Fruit fly (Drosophila melanogaster) whole organism, embryonic: ENCODE results near the gene CG14383.

Experiments used
- Aef1 ChIP-seq: fragments of 200-800 bp; sonication (Bioruptor generic); IDR thresholded peaks from 3 replicates; pipeline ENCODE4 v1.3.6; 2022; ENCODE audit warnings: missing biosample characterization, missing genetic modification characterization
- BEAF-32 ChIP-seq: fragments of 200-800 bp; sonication (Bioruptor generic); optimal IDR thresholded peaks from 3 replicates; lab custom pipeline; 2017; ENCODE audit warnings: missing biosample characterization, missing genetic modification characterization, mild to moderate bottlenecking, moderate library complexity, missing genetic modification reagents
- CG11504 ChIP-seq: fragments of 200-800 bp; sonication (Bioruptor generic); optimal IDR thresholded peaks from 3 replicates; lab custom pipeline; 2019; ENCODE audit warnings: missing biosample characterization, mild to moderate bottlenecking, missing genetic modification characterization, moderate library complexity
- CG12071 ChIP-seq: fragments of 200-800 bp; sonication (Bioruptor generic); optimal IDR thresholded peaks from 3 replicates; lab custom pipeline; 2018; ENCODE audit warnings: missing biosample characterization, mild to moderate bottlenecking, missing genetic modification characterization
- CG12769 ChIP-seq: fragments of 200-800 bp; sonication (Bioruptor generic); optimal IDR thresholded peaks from 2 replicates; lab custom pipeline; 2019; ENCODE audit warnings: missing biosample characterization, mild to moderate bottlenecking, missing genetic modification characterization, moderate library complexity
- CG15514 ChIP-seq: fragments of 200-800 bp; sonication (Bioruptor generic); optimal IDR thresholded peaks from 3 replicates; lab custom pipeline; 2017; ENCODE audit warnings: missing biosample characterization, missing genetic modification characterization, mild to moderate bottlenecking, moderate library complexity, missing genetic modification reagents
- CG1603 ChIP-seq: fragments of 200-800 bp; sonication (Bioruptor generic); optimal IDR thresholded peaks from 2 replicates; lab custom pipeline; 2019; ENCODE audit warnings: missing biosample characterization, mild to moderate bottlenecking, missing genetic modification characterization, moderate library complexity
- CG17361 ChIP-seq: fragments of 200-800 bp; sonication (Bioruptor generic); IDR thresholded peaks from 3 replicates; pipeline ENCODE4 v1.3.6; 2022; ENCODE audit warnings: missing biosample characterization, missing genetic modification characterization
- CG2202 ChIP-seq: fragments of 200-800 bp; sonication (Bioruptor generic); optimal IDR thresholded peaks from 2 replicates; lab custom pipeline; 2018; ENCODE audit warnings: missing biosample characterization, mild to moderate bottlenecking, missing genetic modification characterization
- CG2889 ChIP-seq: fragments of 200-800 bp; sonication (Bioruptor generic); IDR thresholded peaks from 3 replicates; pipeline ENCODE4 v1.3.6; 2022; ENCODE audit warnings: missing biosample characterization, missing genetic modification characterization
- CG30403 ChIP-seq: fragments of 200-800 bp; sonication (Bioruptor generic); optimal IDR thresholded peaks from 3 replicates; lab custom pipeline; 2016; ENCODE audit warnings: missing biosample characterization, missing genetic modification characterization
- CG3065 ChIP-seq: fragments of 200-800 bp; sonication (Bioruptor generic); optimal IDR thresholded peaks from 2 replicates; lab custom pipeline; 2016; ENCODE audit warnings: missing biosample characterization, missing genetic modification characterization
- CG31365 ChIP-seq: fragments of 200-800 bp; sonication (Bioruptor generic); optimal IDR thresholded peaks from 2 replicates; lab custom pipeline; 2018; ENCODE audit warnings: missing biosample characterization, mild to moderate bottlenecking, missing genetic modification characterization
- CG31441 ChIP-seq: fragments of 200-800 bp; sonication (Bioruptor generic); IDR thresholded peaks from 2 replicates; pipeline ENCODE4 v1.3.6; 2022; ENCODE audit warnings: missing biosample characterization, missing genetic modification characterization
- CG32772 ChIP-seq: fragments of 200-800 bp; sonication (Bioruptor generic); IDR thresholded peaks from 2 replicates; pipeline ENCODE4 v1.3.6; 2022; ENCODE audit warnings: missing biosample characterization, missing genetic modification characterization
- CG34376 ChIP-seq: fragments of 200-800 bp; sonication (Bioruptor generic); optimal IDR thresholded peaks from 2 replicates; lab custom pipeline; 2018; ENCODE audit warnings: missing biosample characterization, mild to moderate bottlenecking, missing genetic modification characterization
- CG7556 ChIP-seq: fragments of 200-800 bp; sonication (Bioruptor generic); optimal IDR thresholded peaks from 2 replicates; lab custom pipeline; 2017; ENCODE audit warnings: missing biosample characterization, mild to moderate bottlenecking, missing genetic modification characterization
- CG8290 ChIP-seq, 3 experiments: fragments of 200-800 bp; sonication (Bioruptor generic); optimal IDR thresholded peaks; 2 replicates each; lab custom pipeline; 2016 to 2019; ENCODE audit warnings: missing biosample characterization in 3 of 3, missing genetic modification characterization in 3 of 3, mild to moderate bottlenecking in 2 of 3, moderate library complexity in 1 of 3
- CG8359 ChIP-seq: fragments of 200-800 bp; sonication (Bioruptor generic); optimal IDR thresholded peaks from 2 replicates; lab custom pipeline; 2017; ENCODE audit warnings: missing biosample characterization, mild to moderate bottlenecking, missing genetic modification characterization, borderline replicate concordance
- CG8388 ChIP-seq: fragments of 200-800 bp; sonication (Bioruptor generic); optimal IDR thresholded peaks from 2 replicates; lab custom pipeline; 2019; ENCODE audit warnings: missing biosample characterization, mild to moderate bottlenecking, missing genetic modification characterization, moderate library complexity
- CoRest ChIP-seq: fragments of 200-800 bp; sonication (Bioruptor generic); optimal IDR thresholded peaks from 3 replicates; lab custom pipeline; 2018; ENCODE audit warnings: missing biosample characterization, mild to moderate bottlenecking, missing genetic modification characterization, moderate library complexity
- Hey ChIP-seq: fragments of 200-800 bp; sonication (Bioruptor generic); optimal IDR thresholded peaks from 3 replicates; lab custom pipeline; 2018; ENCODE audit warnings: missing biosample characterization, mild to moderate bottlenecking, missing genetic modification characterization
- Jarid2 ChIP-seq: fragments of 200-800 bp; sonication (Bioruptor generic); optimal IDR thresholded peaks from 3 replicates; lab custom pipeline; 2017; ENCODE audit warnings: mild to moderate bottlenecking, missing biosample characterization, missing genetic modification reagents, missing genetic modification characterization
- Sry-δ ChIP-seq: fragments of 200-800 bp; sonication (Bioruptor generic); optimal IDR thresholded peaks from 2 replicates; lab custom pipeline; 2016; ENCODE audit warnings: missing biosample characterization, missing genetic modification characterization
- Tbp ChIP-seq: fragments of >200 bp; optimal IDR thresholded peaks from 2 replicates; lab custom pipeline; 2018; ENCODE audit warnings: missing biosample characterization, missing genetic modification characterization
- Xbp1 ChIP-seq: fragments of 200-800 bp; sonication (Bioruptor generic); optimal IDR thresholded peaks from 3 replicates; lab custom pipeline; 2016; ENCODE audit warnings: missing biosample characterization, mild to moderate bottlenecking, missing genetic modification characterization
- Xrp1 ChIP-seq: fragments of 200-800 bp; sonication (Bioruptor generic); IDR thresholded peaks from 2 replicates; pipeline ENCODE4 v1.3.6; 2022; ENCODE audit warnings: missing biosample characterization, missing genetic modification characterization
- bsh ChIP-seq, 2 experiments: fragments of 200-800 bp; sonication (Bioruptor generic); optimal IDR thresholded peaks; 2 replicates each; lab custom pipeline; 2017 to 2018; ENCODE audit warnings: mild to moderate bottlenecking in 2 of 2, missing biosample characterization in 2 of 2, missing genetic modification characterization in 2 of 2, moderate library complexity in 1 of 2
- dan ChIP-seq: fragments of 200-800 bp; sonication (Bioruptor generic); IDR thresholded peaks from 2 replicates; pipeline ENCODE4 v1.3.6; 2022; ENCODE audit warnings: missing biosample characterization, missing genetic modification characterization
- dati ChIP-seq: fragments of 200-800 bp; sonication (Bioruptor generic); IDR thresholded peaks from 2 replicates; pipeline ENCODE4 v1.3.6; 2022; ENCODE audit warnings: missing biosample characterization, missing genetic modification characterization
- disco-r ChIP-seq: fragments of 200-800 bp; sonication (Bioruptor generic); optimal IDR thresholded peaks from 2 replicates; lab custom pipeline; 2016; ENCODE audit warnings: missing biosample characterization, missing genetic modification characterization
- dmrt99B ChIP-seq: fragments of 200-800 bp; sonication (Bioruptor generic); optimal IDR thresholded peaks from 2 replicates; lab custom pipeline; 2018; ENCODE audit warnings: missing biosample characterization, mild to moderate bottlenecking, missing genetic modification characterization, moderate library complexity
- hkb ChIP-seq, 2 experiments: fragments of 200-800 bp in 1 of 2; fragments of >200 bp in 1 of 2; sonication (Bioruptor generic) in 1 of 2; IDR thresholded peaks in 1 of 2; optimal IDR thresholded peaks in 1 of 2; 2 replicates each; pipeline versions ENCODE4 v1.3.6 to Lab custom; 2017 to 2022; ENCODE audit warnings: missing biosample characterization in 1 of 2, missing genetic modification characterization in 1 of 2
- ken ChIP-seq: fragments of 200-800 bp; sonication (Bioruptor generic); IDR thresholded peaks from 3 replicates; pipeline ENCODE4 v1.3.6; 2022; ENCODE audit warnings: missing biosample characterization, missing genetic modification characterization
- lola ChIP-seq, 3 experiments: fragments of >200 bp in 2 of 3; fragments of 200-800 bp in 1 of 3; sonication (Bioruptor generic) in 1 of 3; optimal IDR thresholded peaks; 2 replicates each; lab custom pipeline; 2017 to 2019; ENCODE audit warnings: missing biosample characterization in 3 of 3, missing genetic modification characterization in 3 of 3, mild to moderate bottlenecking in 1 of 3, moderate library complexity in 1 of 3
- mld ChIP-seq: fragments of 200-800 bp; sonication (Bioruptor generic); IDR thresholded peaks from 3 replicates; pipeline ENCODE4 v1.3.6; 2022; ENCODE audit warnings: missing biosample characterization, missing genetic modification characterization; ENCODE audit not compliant: partially characterized antibody
- phol ChIP-seq: fragments of 200-800 bp; sonication (Bioruptor generic); optimal IDR thresholded peaks from 3 replicates; lab custom pipeline; 2018; ENCODE audit warnings: missing biosample characterization, mild to moderate bottlenecking, missing genetic modification characterization, moderate library complexity
- pita ChIP-seq: fragments of 200-800 bp; sonication (Bioruptor generic); optimal IDR thresholded peaks from 2 replicates; lab custom pipeline; 2017; ENCODE audit warnings: missing biosample characterization, mild to moderate bottlenecking, missing genetic modification characterization
- repo ChIP-seq: fragments of 200-800 bp; sonication (Bioruptor generic); optimal IDR thresholded peaks from 2 replicates; lab custom pipeline; 2016; ENCODE audit warnings: missing biosample characterization, missing genetic modification characterization
- row ChIP-seq: fragments of 200-800 bp; sonication (Bioruptor generic); IDR thresholded peaks from 3 replicates; pipeline ENCODE4 v1.3.6; 2022; ENCODE audit warnings: missing biosample characterization, missing genetic modification characterization
- schlank ChIP-seq: fragments of 200-800 bp; sonication (Bioruptor generic); optimal IDR thresholded peaks from 2 replicates; lab custom pipeline; 2018; ENCODE audit warnings: missing biosample characterization, mild to moderate bottlenecking, missing genetic modification characterization
- sim ChIP-seq: fragments of 200-800 bp; sonication (Bioruptor generic); IDR thresholded peaks from 2 replicates; pipeline ENCODE4 v1.3.6; 2022; ENCODE audit warnings: missing biosample characterization, missing genetic modification characterization
- stwl ChIP-seq: fragments of 200-800 bp; sonication (Bioruptor generic); optimal IDR thresholded peaks from 3 replicates; lab custom pipeline; 2018; ENCODE audit warnings: missing biosample characterization, mild to moderate bottlenecking, missing genetic modification characterization, moderate library complexity
- sug ChIP-seq: fragments of 200-800 bp; optimal IDR thresholded peaks from 2 replicates; lab custom pipeline; 2019; ENCODE audit warnings: missing biosample characterization, mild to moderate bottlenecking, missing genetic modification characterization, moderate library complexity
- tup ChIP-seq: fragments of 200-800 bp; sonication (Bioruptor generic); optimal IDR thresholded peaks from 2 replicates; lab custom pipeline; 2016; ENCODE audit warnings: missing biosample characterization, mild to moderate bottlenecking, missing genetic modification characterization, moderate library complexity
- vnd ChIP-seq: fragments of 200-800 bp; sonication (Bioruptor generic); IDR thresholded peaks from 3 replicates; pipeline ENCODE4 v1.3.6; 2022; ENCODE audit warnings: missing biosample characterization, missing genetic modification characterization; ENCODE audit not compliant: partially characterized antibody
- zen2 ChIP-seq: fragments of 200-800 bp; sonication (Bioruptor generic); IDR thresholded peaks from 3 replicates; pipeline ENCODE4 v1.3.6; 2022; ENCODE audit warnings: missing biosample characterization, missing genetic modification characterization; ENCODE audit not compliant: partially characterized antibody
- zf30C ChIP-seq: fragments of 200-800 bp; sonication (Bioruptor generic); optimal IDR thresholded peaks from 3 replicates; lab custom pipeline; 2018; ENCODE audit warnings: missing biosample characterization, mild to moderate bottlenecking, missing genetic modification characterization

CG14383 gene

dm6 chr3R:12980628-12981219 is 7.6 kb downstream of the CG14383 start, which contains the start of gene Paip2 (continued):
- TF ChIP-seq CG17361 (peak; percentile 46; the same call in 2 of the 3 replicates), Sry-δ (GFP tag; lab: Kevin White, UChicago) (peak; percentile 96), CG11504 (tag; lab: Kevin White, UChicago) (peak; percentile 49), CG12071 (no peak), zen2 (peak; percentile 98), Hey (tag; lab: Kevin White, UChicago) (no peak), repo (no peak), phol (tag; lab: Kevin White, UChicago) (peak; percentile 64), CG3065 (GFP tag; lab: Kevin White, UChicago) (no peak), BEAF-32 (peak; percentile 100), CG15514 (peak; percentile 67), bsh (GFP tag; optimal IDR thresholded peaks at IDR 0.05; lab: Kevin White, UChicago) (no peak), CG30403 (GFP tag; lab: Kevin White, UChicago) (no peak), CoRest (tag; lab: Kevin White, UChicago) (peak; percentile 67), CG31441 (GFP tag; lab: Robert Waterston, UW) (0 out of 2 replicates have a peak, but pooled peaks have one; percentile 19), disco-r (no peak), row (GFP tag; lab: Robert Waterston, UW) (0 out of 3 replicates have a peak, but pooled peaks have one; percentile 21), vnd (GFP tag; lab: Robert Waterston, UW) (peak; percentile 98), CG2889 (no peak), pita (GFP tag; lab: Kevin White, UChicago) (peak; percentile 89), sim (GFP tag; lab: Robert Waterston, UW) (no peak), CG34376 (GFP tag; lab: Kevin White, UChicago) (peak; percentile 44), CG7556 (no peak), dan (GFP tag; lab: Robert Waterston, UW) (no peak), stwl (tag; lab: Kevin White, UChicago) (peak; percentile 69), CG8359 (GFP tag; lab: Kevin White, UChicago) (no peak), CG8290 (GFP tag; optimal IDR thresholded peaks at IDR 0.05; lab: Kevin White, UChicago) (no peak), CG8290 (tag; optimal IDR thresholded peaks at IDR 0.05; lab: Kevin White, UChicago) (peak in 1 of 2 experiments; percentile 38), schlank (no peak), ken (GFP tag; lab: Robert Waterston, UW) (no peak), CG8388 (GFP tag; lab: Kevin White, UChicago) (no peak), Aef1 (GFP tag; lab: Robert Waterston, UW) (no peak), tup (no peak), lola (GFP tag; optimal IDR thresholded peaks at IDR 0.05; lab: Kevin White, UChicago) (peak in 1 of 3 experiments; percentile 32), CG31365 (tag; lab: Kevin White, UChicago) (peak; percentile 3), mld (GFP tag; lab: Robert Waterston, UW) (peak; percentile 93), Jarid2 (GFP tag; lab: Kevin White, UChicago) (peak; percentile 2), dmrt99B (tag; lab: Kevin White, UChicago) (no peak), Xrp1 (GFP tag; lab: Robert Waterston, UW) (no peak), zf30C (GFP tag; lab: Kevin White, UChicago) (no peak), sug (tag; lab: Kevin White, UChicago) (peak; percentile 52), CG12769 (tag; lab: Kevin White, UChicago) (peak; percentile 24), CG1603 (peak; percentile 71), hkb (optimal IDR thresholded peaks at IDR 0.05; lab: Kevin White, UChicago) (no peak), hkb (GFP tag; IDR thresholded peaks at IDR 0.05; lab: Robert Waterston, UW) (0 out of 2 replicates have a peak, but pooled peaks have one; percentile 25), Tbp (no peak), Xbp1 (GFP tag; lab: Kevin White, UChicago) (no peak), CG2202 (tag; lab: Kevin White, UChicago) (no peak), CG32772 (GFP tag; lab: Robert Waterston, UW) (peak; percentile 58), dati (no peak)
